Fruit fly (Drosophila melanogaster) whole organism, embryonic: ENCODE measurements around the gene brat.

ENCODE experiments used
- Asciz ChIP-seq: fragments of 200-800 bp; sonication (Bioruptor generic); optimal IDR thresholded peaks from 2 replicates; lab custom pipeline; 2017; ENCODE audit warnings: missing biosample characterization, mild to moderate bottlenecking, missing genetic modification characterization, missing genetic modification reagents
- Atf3 ChIP-seq: fragments of 200-800 bp; sonication (Bioruptor generic); optimal IDR thresholded peaks from 3 replicates; lab custom pipeline; 2016; ENCODE audit warnings: missing biosample characterization, missing genetic modification characterization
- B-H2 ChIP-seq: fragments of 200-800 bp; sonication (Bioruptor generic); optimal IDR thresholded peaks from 2 replicates; lab custom pipeline; 2018; ENCODE audit warnings: missing biosample characterization, mild to moderate bottlenecking, missing genetic modification characterization
- Blimp-1 ChIP-seq: fragments of 200-800 bp; sonication (Bioruptor generic); optimal IDR thresholded peaks from 3 replicates; lab custom pipeline; 2018; ENCODE audit warnings: missing biosample characterization, missing genetic modification characterization, mild to moderate bottlenecking, moderate library complexity, missing genetic modification reagents
- CG11456 ChIP-seq: fragments of 200-800 bp; sonication (Bioruptor generic); IDR thresholded peaks from 3 replicates; pipeline ENCODE4 v1.3.6; 2022; ENCODE audit warnings: missing biosample characterization, missing genetic modification characterization
- CG11504 ChIP-seq: fragments of 200-800 bp; sonication (Bioruptor generic); optimal IDR thresholded peaks from 3 replicates; lab custom pipeline; 2019; ENCODE audit warnings: missing biosample characterization, mild to moderate bottlenecking, missing genetic modification characterization, moderate library complexity
- CG11723 ChIP-seq: fragments of 200-800 bp; sonication (Bioruptor generic); optimal IDR thresholded peaks from 2 replicates; lab custom pipeline; 2017; ENCODE audit warnings: missing biosample characterization, mild to moderate bottlenecking, missing genetic modification characterization
- CG12071 ChIP-seq: fragments of 200-800 bp; sonication (Bioruptor generic); optimal IDR thresholded peaks from 3 replicates; lab custom pipeline; 2018; ENCODE audit warnings: missing biosample characterization, mild to moderate bottlenecking, missing genetic modification characterization
- CG13123 ChIP-seq: fragments of 200-800 bp; sonication (Bioruptor generic); optimal IDR thresholded peaks from 2 replicates; lab custom pipeline; 2016; ENCODE audit warnings: missing biosample characterization, missing genetic modification characterization
- CG17361 ChIP-seq: fragments of 200-800 bp; sonication (Bioruptor generic); IDR thresholded peaks from 3 replicates; pipeline ENCODE4 v1.3.6; 2022; ENCODE audit warnings: missing biosample characterization, missing genetic modification characterization
- CG17385 ChIP-seq: fragments of 200-800 bp; sonication (Bioruptor generic); optimal IDR thresholded peaks from 3 replicates; lab custom pipeline; 2018; ENCODE audit warnings: missing biosample characterization, mild to moderate bottlenecking, missing genetic modification characterization
- CG2199 ChIP-seq: fragments of 200-800 bp; sonication (Bioruptor generic); IDR thresholded peaks from 3 replicates; pipeline ENCODE4 v1.3.6; 2022; ENCODE audit warnings: missing biosample characterization, missing genetic modification characterization
- CG2202 ChIP-seq: fragments of 200-800 bp; sonication (Bioruptor generic); optimal IDR thresholded peaks from 2 replicates; lab custom pipeline; 2018; ENCODE audit warnings: missing biosample characterization, mild to moderate bottlenecking, missing genetic modification characterization
- CG30403 ChIP-seq: fragments of 200-800 bp; sonication (Bioruptor generic); optimal IDR thresholded peaks from 3 replicates; lab custom pipeline; 2016; ENCODE audit warnings: missing biosample characterization, missing genetic modification characterization
- CG31388 ChIP-seq: fragments of 200-800 bp; sonication (Bioruptor generic); optimal IDR thresholded peaks from 2 replicates; lab custom pipeline; 2016; ENCODE audit warnings: missing biosample characterization, missing genetic modification characterization
- CG3995 ChIP-seq: fragments of 200-800 bp; sonication (Bioruptor generic); optimal IDR thresholded peaks from 3 replicates; lab custom pipeline; 2016; ENCODE audit warnings: missing biosample characterization, missing genetic modification characterization
- CG5180 ChIP-seq: fragments of 200-800 bp; sonication (Bioruptor generic); optimal IDR thresholded peaks from 3 replicates; lab custom pipeline; 2017; ENCODE audit warnings: missing biosample characterization, missing genetic modification characterization, mild to moderate bottlenecking, moderate library complexity, missing genetic modification reagents
- CG7839 ChIP-seq: fragments of 200-800 bp; sonication (Bioruptor generic); optimal IDR thresholded peaks from 3 replicates; lab custom pipeline; 2018; ENCODE audit warnings: missing biosample characterization, mild to moderate bottlenecking, missing genetic modification characterization, moderate library complexity
- CG9215 ChIP-seq: fragments of 200-800 bp; sonication (Bioruptor generic); IDR thresholded peaks from 2 replicates; pipeline ENCODE4 v1.3.6; 2022; ENCODE audit warnings: missing biosample characterization, missing genetic modification characterization
- CG9932 ChIP-seq: fragments of 200-800 bp; sonication (Bioruptor generic); IDR thresholded peaks from 2 replicates; pipeline ENCODE4 v1.3.6; 2022; ENCODE audit warnings: missing biosample characterization, missing genetic modification characterization
- Camta ChIP-seq: fragments of 200-800 bp; sonication (Bioruptor generic); optimal IDR thresholded peaks from 2 replicates; lab custom pipeline; 2016; ENCODE audit warnings: missing biosample characterization, missing genetic modification characterization
- Dek ChIP-seq: fragments of 200-800 bp; sonication (Bioruptor generic); optimal IDR thresholded peaks from 3 replicates; lab custom pipeline; 2019; ENCODE audit warnings: missing biosample characterization, mild to moderate bottlenecking, missing genetic modification characterization, moderate library complexity
- Dll ChIP-seq: fragments of 200-800 bp; sonication (Bioruptor generic); IDR thresholded peaks from 4 replicates; pipeline ENCODE4 v1.3.6; 2022; ENCODE audit warnings: missing biosample characterization, missing genetic modification characterization; ENCODE audit not compliant: partially characterized antibody
- Fer1 ChIP-seq: fragments of 200-800 bp; sonication (Bioruptor generic); optimal IDR thresholded peaks from 2 replicates; lab custom pipeline; 2017; ENCODE audit warnings: missing biosample characterization, mild to moderate bottlenecking, missing genetic modification characterization
- Hand ChIP-seq: fragments of 200-800 bp; sonication (Bioruptor generic); optimal IDR thresholded peaks from 2 replicates; lab custom pipeline; 2017; ENCODE audit warnings: mild to moderate bottlenecking, missing biosample characterization, missing genetic modification reagents, missing genetic modification characterization
- Hmr ChIP-seq: fragments of 200-800 bp; sonication (Bioruptor generic); optimal IDR thresholded peaks from 3 replicates; lab custom pipeline; 2017; ENCODE audit warnings: mild to moderate bottlenecking, missing biosample characterization, missing genetic modification reagents, missing genetic modification characterization
- MESR4 ChIP-seq: fragments of 200-800 bp; sonication (Bioruptor generic); optimal IDR thresholded peaks from 2 replicates; lab custom pipeline; 2018; ENCODE audit warnings: missing biosample characterization, mild to moderate bottlenecking, missing genetic modification characterization, moderate library complexity
- Mrtf ChIP-seq: fragments of 200-800 bp; sonication (Bioruptor generic); IDR thresholded peaks from 3 replicates; pipeline ENCODE4 v1.3.6; 2022; ENCODE audit warnings: missing biosample characterization, missing genetic modification characterization
- ap ChIP-seq: fragments of 200-800 bp; sonication (Bioruptor generic); IDR thresholded peaks from 2 replicates; pipeline ENCODE4 v1.3.6; 2022; ENCODE audit warnings: missing biosample characterization, missing genetic modification characterization
- az2 ChIP-seq: fragments of 200-800 bp; sonication (Bioruptor generic); optimal IDR thresholded peaks from 3 replicates; lab custom pipeline; 2016; ENCODE audit warnings: missing biosample characterization, missing genetic modification characterization
- chm ChIP-seq: fragments of 200-800 bp; sonication (Bioruptor generic); IDR thresholded peaks from 2 replicates; pipeline ENCODE4 v1.3.6; 2022; ENCODE audit warnings: missing biosample characterization, missing genetic modification characterization
- chn ChIP-seq: fragments of 200-800 bp; sonication (Bioruptor generic); optimal IDR thresholded peaks from 2 replicates; lab custom pipeline; 2016; ENCODE audit warnings: missing biosample characterization, missing genetic modification characterization
- corto ChIP-seq: fragments of 200-800 bp; sonication (Bioruptor generic); optimal IDR thresholded peaks from 2 replicates; lab custom pipeline; 2016; ENCODE audit warnings: missing biosample characterization, mild to moderate bottlenecking, missing genetic modification characterization, moderate library complexity
- dimm ChIP-seq: fragments of 200-800 bp; sonication (Bioruptor generic); IDR thresholded peaks from 2 replicates; pipeline ENCODE4 v1.3.6; 2022; ENCODE audit warnings: missing biosample characterization, missing genetic modification characterization
- fd96Cb ChIP-seq: fragments of 200-800 bp; sonication (Bioruptor generic); optimal IDR thresholded peaks from 2 replicates; lab custom pipeline; 2018; ENCODE audit warnings: missing biosample characterization, mild to moderate bottlenecking, missing genetic modification characterization, moderate library complexity
- gce ChIP-seq: fragments of 200-800 bp; sonication (Bioruptor generic); IDR thresholded peaks from 3 replicates; pipeline ENCODE4 v1.3.6; 2022; ENCODE audit warnings: missing biosample characterization, missing genetic modification characterization
- gcm ChIP-seq: fragments of 200-800 bp; sonication (Bioruptor generic); optimal IDR thresholded peaks from 2 replicates; lab custom pipeline; 2019; ENCODE audit warnings: missing biosample characterization, mild to moderate bottlenecking, missing genetic modification characterization, moderate library complexity
- h ChIP-seq: fragments of >200 bp; optimal IDR thresholded peaks from 2 replicates; lab custom pipeline; 2017
- hkb ChIP-seq, 2 experiments: fragments of 200-800 bp in 1 of 2; fragments of >200 bp in 1 of 2; sonication (Bioruptor generic) in 1 of 2; IDR thresholded peaks in 1 of 2; optimal IDR thresholded peaks in 1 of 2; 2 replicates each; pipeline versions ENCODE4 v1.3.6 to Lab custom; 2017 to 2022; ENCODE audit warnings: missing biosample characterization in 1 of 2, missing genetic modification characterization in 1 of 2
- jumu ChIP-seq: fragments of 200-800 bp; sonication (Bioruptor generic); optimal IDR thresholded peaks from 3 replicates; lab custom pipeline; 2016; ENCODE audit warnings: missing biosample characterization, missing genetic modification characterization
- maf-S ChIP-seq: fragments of 200-800 bp; sonication (Bioruptor generic); optimal IDR thresholded peaks from 2 replicates; lab custom pipeline; 2016; ENCODE audit warnings: missing biosample characterization, missing genetic modification characterization
- schlank ChIP-seq: fragments of 200-800 bp; sonication (Bioruptor generic); optimal IDR thresholded peaks from 2 replicates; lab custom pipeline; 2018; ENCODE audit warnings: missing biosample characterization, mild to moderate bottlenecking, missing genetic modification characterization
- seq ChIP-seq: fragments of 200-800 bp; sonication (Bioruptor generic); IDR thresholded peaks from 2 replicates; pipeline ENCODE4 v1.3.6; 2022; ENCODE audit warnings: missing biosample characterization, missing genetic modification characterization
- tll ChIP-seq, 2 experiments: fragments of 200-800 bp in 1 of 2; fragments of >200 bp in 1 of 2; sonication (Bioruptor generic) in 1 of 2; optimal IDR thresholded peaks; 2 replicates each; lab custom pipeline; 2017 to 2019; ENCODE audit warnings: missing biosample characterization in 2 of 2, missing genetic modification characterization in 2 of 2, mild to moderate bottlenecking in 1 of 2, moderate library complexity in 1 of 2
- ttk ChIP-seq: fragments of 200-800 bp; sonication (Bioruptor generic); IDR thresholded peaks from 2 replicates; pipeline ENCODE4 v2.1.2; 2022; ENCODE audit warnings: missing biosample characterization, missing genetic modification characterization
- vvl ChIP-seq: fragments of 200-800 bp; sonication (Bioruptor generic); IDR thresholded peaks from 2 replicates; pipeline ENCODE4 v1.3.6; 2022; ENCODE audit warnings: missing biosample characterization, missing genetic modification characterization
- yki ChIP-seq: fragments of >200 bp; optimal IDR thresholded peaks from 3 replicates; lab custom pipeline; 2018
- zen ChIP-seq: fragments of 200-800 bp; sonication (Bioruptor generic); optimal IDR thresholded peaks from 3 replicates; lab custom pipeline; 2018; ENCODE audit warnings: missing biosample characterization, mild to moderate bottlenecking, missing genetic modification characterization, moderate library complexity

The brat gene

dm6 chr2L:19164933-19165813 is 31.6 kb downstream of the brat start (continued):
- TF ChIP-seq CG9215 (GFP tag; lab: Robert Waterston, UW) (peak; percentile 92), Fer1 (GFP tag; lab: Kevin White, UChicago) (peak; percentile 98), CG12071 (GFP tag; lab: Kevin White, UChicago) (peak; percentile 96), CG5180 (GFP tag; lab: Kevin White, UChicago) (peak; percentile 89), maf-S (peak; percentile 95), tll (GFP tag; optimal IDR thresholded peaks at IDR 0.05; lab: Kevin White, UChicago) (peak in 1 of 2 experiments; percentile 24), Blimp-1 (GFP tag; lab: Kevin White, UChicago) (peak; percentile 98), ttk (GFP tag; lab: Robert Waterston, UW) (peak; percentile 97), Asciz (GFP tag; lab: Kevin White, UChicago) (peak; percentile 98), jumu (GFP tag; lab: Kevin White, UChicago) (peak; percentile 94), CG31388 (GFP tag; lab: Kevin White, UChicago) (peak; percentile 84), CG11504 (peak; percentile 96), Atf3 (GFP tag; lab: Kevin White, UChicago) (peak; percentile 89), gcm (GFP tag; lab: Kevin White, UChicago) (peak; percentile 96), seq (GFP tag; lab: Robert Waterston, UW) (peak; percentile 97), fd96Cb (peak; percentile 97), dimm (GFP tag; lab: Robert Waterston, UW) (peak; percentile 91), CG2202 (tag; lab: Kevin White, UChicago) (peak; percentile 92), schlank (tag; lab: Kevin White, UChicago) (peak; percentile 83), Camta (GFP tag; lab: Kevin White, UChicago) (peak; percentile 98), corto (GFP tag; lab: Kevin White, UChicago) (peak; percentile 87), Hmr (GFP tag; lab: Kevin White, UChicago) (peak; percentile 97), CG17385 (GFP tag; lab: Kevin White, UChicago) (peak; percentile 93), az2 (GFP tag; lab: Kevin White, UChicago) (peak; percentile 95), yki (lab: Kevin White, UChicago) (no peak), MESR4 (peak; percentile 41), CG3995 (peak; percentile 76), chm (GFP tag; lab: Robert Waterston, UW) (peak; percentile 97), h (no peak), zen (tag; lab: Kevin White, UChicago) (peak; percentile 97), CG11456 (GFP tag; lab: Robert Waterston, UW) (peak; percentile 95), CG13123 (GFP tag; lab: Kevin White, UChicago) (peak; percentile 93), CG17361 (GFP tag; lab: Robert Waterston, UW) (peak; percentile 97), CG9932 (GFP tag; lab: Robert Waterston, UW) (peak; percentile 94), chn (GFP tag; lab: Kevin White, UChicago) (peak; percentile 92), gce (GFP tag; lab: Robert Waterston, UW) (peak; percentile 96), Dll (peak; percentile 17; the same call in 1 of the 4 replicates), CG30403 (GFP tag; lab: Kevin White, UChicago) (peak; percentile 97), CG2199 (GFP tag; lab: Robert Waterston, UW) (peak; percentile 97), B-H2 (GFP tag; lab: Kevin White, UChicago) (peak; percentile 84), vvl (GFP tag; lab: Robert Waterston, UW) (peak; percentile 99), CG11723 (GFP tag; lab: Kevin White, UChicago) (peak; percentile 91), CG7839 (tag; lab: Kevin White, UChicago) (peak; percentile 97), Mrtf (peak; percentile 94), hkb (optimal IDR thresholded peaks at IDR 0.05; lab: Kevin White, UChicago) (no peak), hkb (GFP tag; IDR thresholded peaks at IDR 0.05; lab: Robert Waterston, UW) (peak; percentile 98), Dek (tag; lab: Kevin White, UChicago) (peak; percentile 94), Hand (GFP tag; lab: Kevin White, UChicago) (peak; percentile 96), ap (GFP tag; lab: Robert Waterston, UW) (peak; percentile 95)
